Fruit fly (Drosophila melanogaster): Measurements from ENCODE around the gene mtSSB.

The mtSSB gene

dm6 chr3R:16221359-16222299, 16.6 kb upstream of the mtSSB start (continued):
- TF ChIP-seq CG15073 (GFP tag; optimal IDR thresholded peaks at IDR 0.05) (no peak), CG31388 (GFP tag; optimal IDR thresholded peaks at IDR 0.05) (peak; percentile 40), MTF-1 (GFP tag; optimal IDR thresholded peaks at IDR 0.05; ENCODE audit: borderline replicate concordance) (no peak), CG5180 (GFP tag; optimal IDR thresholded peaks at IDR 0.05) (peak; percentile 68), CG13296 (GFP tag; optimal IDR thresholded peaks at IDR 0.05) (peak; percentile 92), Dref (GFP tag; IDR thresholded peaks at IDR 0.05) (peak; percentile 11; the same call in 1 of the 2 replicates), CG9727 (GFP tag; optimal IDR thresholded peaks at IDR 0.05) (peak; percentile 98), Dbx (GFP tag; IDR thresholded peaks at IDR 0.05) (no peak), NK7.1 (GFP tag; optimal IDR thresholded peaks at IDR 0.05) (peak; percentile 26), Taf1 (GFP tag; IDR thresholded peaks at IDR 0.05) (peak; percentile 17; the same call in 1 of the 2 replicates), HLHmδ (GFP tag; optimal IDR thresholded peaks at IDR 0.05) (no peak), corto (GFP tag; optimal IDR thresholded peaks at IDR 0.05) (peak; percentile 50), CG8388 (GFP tag; optimal IDR thresholded peaks at IDR 0.05) (peak; percentile 92), CG4730 (GFP tag; IDR thresholded peaks at IDR 0.05) (peak; percentile 67), CG18476 (GFP tag; optimal IDR thresholded peaks at IDR 0.05) (peak; percentile 63), B-H1 (GFP tag; IDR thresholded peaks at IDR 0.05) (peak; percentile 38), YL-1 (GFP tag; optimal IDR thresholded peaks at IDR 0.05) (peak; percentile 85), CG2678 (tag; optimal IDR thresholded peaks at IDR 0.05) (peak; percentile 98), CHES-1-like (GFP tag; optimal IDR thresholded peaks at IDR 0.05) (no peak), ac (GFP tag; optimal IDR thresholded peaks at IDR 0.05) (peak; percentile 33), her (GFP tag; optimal IDR thresholded peaks at IDR 0.05) (no peak), CG14710 (tag; optimal IDR thresholded peaks at IDR 0.05) (peak; percentile 96), Ptx1 (GFP tag; IDR thresholded peaks at IDR 0.05) (peak; percentile 80), ind (GFP tag; optimal IDR thresholded peaks at IDR 0.05) (peak; percentile 78), CG10959 (GFP tag; IDR thresholded peaks at IDR 0.05) (no peak), br (optimal IDR thresholded peaks at IDR 0.05) (no peak), peb (GFP tag; IDR thresholded peaks at IDR 0.05) (no peak; the same call in 1 of the 2 replicates), CG4360 (GFP tag; IDR thresholded peaks at IDR 0.05) (peak; percentile 99), phol (tag; optimal IDR thresholded peaks at IDR 0.05) (peak; percentile 96), CG10654 (GFP tag; optimal IDR thresholded peaks at IDR 0.05) (peak; percentile 74), ro (GFP tag; IDR thresholded peaks at IDR 0.05) (no peak; the same call in 1 of the 2 replicates), eve (GFP tag; optimal IDR thresholded peaks at IDR 0.05) (no peak), nau (GFP tag; optimal IDR thresholded peaks at IDR 0.05) (peak; percentile 61), nerfin-2 (GFP tag; IDR thresholded peaks at IDR 0.05; ENCODE audit: partially characterized antibody) (no peak), CG34376 (GFP tag; optimal IDR thresholded peaks at IDR 0.05) (no peak), gt (GFP tag; IDR thresholded peaks at IDR 0.05) (peak; percentile 54), dmrt99B (tag; optimal IDR thresholded peaks at IDR 0.05) (peak; percentile 93), ERR (GFP tag; optimal IDR thresholded peaks at IDR 0.05) (no peak), fd102C (GFP tag; optimal IDR thresholded peaks at IDR 0.05) (no peak), lov (optimal IDR thresholded peaks at IDR 0.05) (no peak), lov (GFP tag; IDR thresholded peaks at IDR 0.05) (peak; percentile 78; the same call in 2 of the 3 replicates), lilli (GFP tag; optimal IDR thresholded peaks at IDR 0.05) (peak; percentile 49), CG13123 (GFP tag; optimal IDR thresholded peaks at IDR 0.05) (peak; percentile 73), Ada2b (GFP tag; IDR thresholded peaks at IDR 0.05) (0 out of 2 replicates have a peak, but pooled peaks have one; percentile 6), ken (GFP tag; IDR thresholded peaks at IDR 0.05) (peak; percentile 61), Atf-2 (GFP tag; optimal IDR thresholded peaks at IDR 0.05) (no peak), NC2α (GFP tag; optimal IDR thresholded peaks at IDR 0.05) (no peak), Hr39 (optimal IDR thresholded peaks at IDR 0.05) (no peak), shn (GFP tag; optimal IDR thresholded peaks at IDR 0.05) (no peak), Pdp1 (GFP tag; optimal IDR thresholded peaks at IDR 0.05) (peak in 1 of 2 experiments; percentile 55)

Measured in whole organism, embryonic.